Worm (Caenorhabditis elegans): Measurements from ENCODE around the gene C42D8.9.

Gene C42D8.9

ce11 chrX:5147918-5148317 lies 41.1 kb upstream of the C42D8.9 start, which contains the start of gene C31H2.14 (continued):
- no peak for TF ChIP-seq ceh-30 (tag; optimal IDR thresholded peaks at IDR 0.05)
- no peak for TF ChIP-seq hlh-6 (tag; optimal IDR thresholded peaks at IDR 0.05)

ce11 chrX:5142403-5142802 lies 35.6 kb upstream of the C42D8.9 start:
- no peak for TF ChIP-seq lim-6 (tag; optimal IDR thresholded peaks at IDR 0.05)
- no peak for TF ChIP-seq ceh-48 (tag; optimal IDR thresholded peaks at IDR 0.05)
- no peak for TF ChIP-seq tbx-7 (tag; optimal IDR thresholded peaks at IDR 0.05)
- TF ChIP-seq unc-3 (GFP tag; conservative IDR thresholded peaks at IDR 0.05) = no peak
- TF ChIP-seq unc-3 (tag; optimal IDR thresholded peaks at IDR 0.05) = no peak
- no peak for TF ChIP-seq pag-3 (tag; optimal IDR thresholded peaks at IDR 0.05; ENCODE audit: borderline replicate concordance)
- TF ChIP-seq elt-4 (tag; optimal IDR thresholded peaks at IDR 0.05) = no peak
- no peak for TF ChIP-seq fkh-10 (GFP tag; optimal IDR thresholded peaks at IDR 0.05)
- no peak for TF ChIP-seq npax-4 (tag; optimal IDR thresholded peaks at IDR 0.05)
- TF ChIP-seq che-1 (tag; optimal IDR thresholded peaks at IDR 0.05) = no peak
- TF ChIP-seq tbx-2 (tag; optimal IDR thresholded peaks at IDR 0.05) = no peak
- no peak for TF ChIP-seq sox-2 (GFP tag; IDR thresholded peaks at IDR 0.05)
- TF ChIP-seq T23F11.4 (GFP tag; optimal IDR thresholded peaks at IDR 0.05) = no peak
- no peak for TF ChIP-seq elt-2 (tag; optimal IDR thresholded peaks at IDR 0.05)

- TF ChIP-seq ceh-30 (tag; optimal IDR thresholded peaks at IDR 0.05) (no peak), fax-1 (tag; optimal IDR thresholded peaks at IDR 0.05) (no peak), fkh-6 (tag; optimal IDR thresholded peaks at IDR 0.05) (no peak), pag-3 (tag; optimal IDR thresholded peaks at IDR 0.05; ENCODE audit: borderline replicate concordance) (no peak), ahr-1 (tag; optimal IDR thresholded peaks at IDR 0.05) (no peak), ceh-45 (GFP tag; IDR thresholded peaks at IDR 0.05) (no peak), ceh-22 (tag; optimal IDR thresholded peaks at IDR 0.05) (no peak), lin-11 (tag; optimal IDR thresholded peaks at IDR 0.05) (no peak), K09A11.1 (tag; optimal IDR thresholded peaks at IDR 0.05; ENCODE audit: insufficient read depth) (no peak), ceh-24 (tag; optimal IDR thresholded peaks at IDR 0.05) (no peak), unc-42 (tag; optimal IDR thresholded peaks at IDR 0.05) (peak; percentile 5), pat-9 (tag; optimal IDR thresholded peaks at IDR 0.05) (peak; percentile 43), sox-4 (tag; optimal IDR thresholded peaks at IDR 0.05) (no peak), che-1 (tag; optimal IDR thresholded peaks at IDR 0.05) (peak; percentile 42), pha-2 (tag; optimal IDR thresholded peaks at IDR 0.05) (peak; percentile 71), pqm-1 (tag; optimal IDR thresholded peaks at IDR 0.05) (no peak), Y22D7AL.16 (tag; optimal IDR thresholded peaks at IDR 0.05) (no peak), npax-4 (tag; optimal IDR thresholded peaks at IDR 0.05) (no peak), ceh-19 (GFP tag; optimal IDR thresholded peaks at IDR 0.05) (peak; percentile 64), nfya-1 (tag; optimal IDR thresholded peaks at IDR 0.05) (peak; percentile 16), unc-86 (tag; optimal IDR thresholded peaks at IDR 0.05) (no peak), hlh-15 (tag; optimal IDR thresholded peaks at IDR 0.05) (no peak), ceh-48 (tag; optimal IDR thresholded peaks at IDR 0.05) (peak; percentile 48), ceh-2 (tag; optimal IDR thresholded peaks at IDR 0.05) (no peak), ceh-14 (tag; optimal IDR thresholded peaks at IDR 0.05) (no peak), T23F11.4 (GFP tag; optimal IDR thresholded peaks at IDR 0.05) (peak; percentile 35)
Measured at ce11 chrX:5140177-5140576, 33.3 kb upstream of the C42D8.9 start.

- no peak for TF ChIP-seq sox-2 (GFP tag; IDR thresholded peaks at IDR 0.05)
- no peak for TF ChIP-seq gmeb-2 (tag; optimal IDR thresholded peaks at IDR 0.05)
Measured at ce11 chrX:5137716-5138470, 31.1 kb upstream of the C42D8.9 start.
